Fruit fly (Drosophila melanogaster): ENCODE results near the gene RpL6.

The RpL6 gene

dm6 chr3R:31590281-31590680 lies 5.7 kb downstream of the RpL6 start, which contains the start of gene CG1638:
TSS of gene CG1638 (plus strand) at chr3R:31590581.
- no peak for TF ChIP-seq Snoo (tag; optimal IDR thresholded peaks at IDR 0.05)
- TF ChIP-seq rn (GFP tag; IDR thresholded peaks at IDR 0.05) = no peak
- no peak for TF ChIP-seq CG8159 (tag; optimal IDR thresholded peaks at IDR 0.05)
- TF ChIP-seq CG9948 (tag; optimal IDR thresholded peaks at IDR 0.05) = no peak
- no peak for TF ChIP-seq D1 (tag; optimal IDR thresholded peaks at IDR 0.05)
- TF ChIP-seq CG15710 (tag; optimal IDR thresholded peaks at IDR 0.05) = no peak
- no peak for TF ChIP-seq CG12605 (GFP tag; IDR thresholded peaks at IDR 0.05)
- no peak for TF ChIP-seq EcR (GFP tag; optimal IDR thresholded peaks at IDR 0.05)
- TF ChIP-seq CG10348 (GFP tag; IDR thresholded peaks at IDR 0.05) = no peak
- no peak for TF ChIP-seq CG4496 (GFP tag; IDR thresholded peaks at IDR 0.05)
- no peak for TF ChIP-seq CG8301 (tag; optimal IDR thresholded peaks at IDR 0.05)
- TF ChIP-seq CG34367 (tag; optimal IDR thresholded peaks at IDR 0.05) = no peak
- no peak for TF ChIP-seq CG17806 (tag; optimal IDR thresholded peaks at IDR 0.05)
- TF ChIP-seq fd96Ca (GFP tag; IDR thresholded peaks at IDR 0.05) = no peak
- TF ChIP-seq gl (tag; optimal IDR thresholded peaks at IDR 0.05) = no peak
- TF ChIP-seq CG14655 (GFP tag; optimal IDR thresholded peaks at IDR 0.05) = no peak
- no peak for TF ChIP-seq Pif1A (GFP tag; optimal IDR thresholded peaks at IDR 0.05)

- TF ChIP-seq Pif1A (GFP tag; optimal IDR thresholded peaks at IDR 0.05) (no peak), D1 (tag; optimal IDR thresholded peaks at IDR 0.05) (no peak), Ets98B (GFP tag; IDR thresholded peaks at IDR 0.05) (peak; percentile 100), CG32121 (GFP tag; IDR thresholded peaks at IDR 0.05) (peak; percentile 100), EcR (GFP tag; optimal IDR thresholded peaks at IDR 0.05) (peak; percentile 49), gl (tag; optimal IDR thresholded peaks at IDR 0.05) (peak; percentile 92), CG14655 (GFP tag; optimal IDR thresholded peaks at IDR 0.05) (peak; percentile 99), CG8301 (tag; optimal IDR thresholded peaks at IDR 0.05) (peak; percentile 100), CG10348 (GFP tag; IDR thresholded peaks at IDR 0.05) (peak; percentile 97), CG13204 (GFP tag; optimal IDR thresholded peaks at IDR 0.05) (no peak), CG9948 (tag; optimal IDR thresholded peaks at IDR 0.05) (peak; percentile 97), CG8159 (tag; optimal IDR thresholded peaks at IDR 0.05) (peak; percentile 97), Snoo (tag; optimal IDR thresholded peaks at IDR 0.05) (peak; percentile 98), CG15710 (tag; optimal IDR thresholded peaks at IDR 0.05) (peak; percentile 98), Pif1B (GFP tag; optimal IDR thresholded peaks at IDR 0.05) (peak; percentile 97), CG17806 (tag; optimal IDR thresholded peaks at IDR 0.05) (peak; percentile 98), fd96Ca (GFP tag; IDR thresholded peaks at IDR 0.05) (peak; percentile 98), CG4496 (GFP tag; IDR thresholded peaks at IDR 0.05) (peak; percentile 100), rn (GFP tag; IDR thresholded peaks at IDR 0.05) (peak; percentile 98), CG34367 (tag; optimal IDR thresholded peaks at IDR 0.05) (peak; percentile 97), CG12605 (GFP tag; IDR thresholded peaks at IDR 0.05) (peak; percentile 100)
Measured at dm6 chr3R:31588374-31588773, 7.6 kb downstream of the RpL6 start, which contains the start of gene CG1635. TSS of gene CG1635 (plus strand) at chr3R:31588673.

DNA sequence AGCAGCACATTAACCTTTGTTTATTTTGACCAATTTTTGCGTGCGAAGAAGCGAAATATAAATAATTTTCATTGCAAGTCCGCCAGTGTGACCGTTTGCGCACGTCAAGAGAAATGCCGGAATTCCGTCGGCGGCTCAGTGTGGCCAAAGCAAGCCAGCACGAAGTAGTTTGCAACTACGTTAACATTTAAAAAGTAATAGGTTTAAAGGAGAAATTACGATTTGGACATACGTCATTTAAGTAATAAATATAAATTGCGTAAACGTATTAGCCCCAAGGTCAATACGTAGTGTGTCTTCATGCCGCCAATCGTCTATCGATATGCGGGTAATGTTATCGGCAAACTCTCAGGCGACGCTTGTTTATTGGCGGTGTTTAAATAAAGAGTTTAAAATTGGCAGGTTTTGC lies 15.4 kb downstream of the RpL6 start, which contains the start of the genes pygo and rod:
Gene pygo (minus strand): TSS at position 114 of the 409 bp plus-strand sequence.
Gene rod (plus strand): TSS at position 366 of the 409 bp plus-strand sequence.
- TF ChIP-seq CG8159 (tag; optimal IDR thresholded peaks at IDR 0.05) (peak; percentile 26), CG8301 (tag; optimal IDR thresholded peaks at IDR 0.05) (no peak)

dm6 chr3R:31580032-31580431 lies 16.0 kb downstream of the RpL6 start:
- TF ChIP-seq CG17806 (tag; optimal IDR thresholded peaks at IDR 0.05) (no peak), Snoo (tag; optimal IDR thresholded peaks at IDR 0.05) (no peak), CG14655 (GFP tag; optimal IDR thresholded peaks at IDR 0.05) (no peak), CG8301 (tag; optimal IDR thresholded peaks at IDR 0.05) (no peak), gl (tag; optimal IDR thresholded peaks at IDR 0.05) (no peak), rn (GFP tag; IDR thresholded peaks at IDR 0.05) (no peak), CG34367 (tag; optimal IDR thresholded peaks at IDR 0.05) (no peak), EcR (GFP tag; optimal IDR thresholded peaks at IDR 0.05) (no peak), CG12605 (GFP tag; IDR thresholded peaks at IDR 0.05) (no peak)

dm6 chr3R:31577351-31577750 lies 18.7 kb downstream of the RpL6 start:
- TF ChIP-seq gl (tag; optimal IDR thresholded peaks at IDR 0.05) (no peak), fd96Ca (GFP tag; IDR thresholded peaks at IDR 0.05) (no peak), CG4496 (GFP tag; IDR thresholded peaks at IDR 0.05) (no peak), Ets98B (GFP tag; IDR thresholded peaks at IDR 0.05) (no peak), CG10348 (GFP tag; IDR thresholded peaks at IDR 0.05) (no peak), CG9948 (tag; optimal IDR thresholded peaks at IDR 0.05) (no peak), D1 (tag; optimal IDR thresholded peaks at IDR 0.05) (no peak), CG14655 (GFP tag; optimal IDR thresholded peaks at IDR 0.05) (no peak)

DNA sequence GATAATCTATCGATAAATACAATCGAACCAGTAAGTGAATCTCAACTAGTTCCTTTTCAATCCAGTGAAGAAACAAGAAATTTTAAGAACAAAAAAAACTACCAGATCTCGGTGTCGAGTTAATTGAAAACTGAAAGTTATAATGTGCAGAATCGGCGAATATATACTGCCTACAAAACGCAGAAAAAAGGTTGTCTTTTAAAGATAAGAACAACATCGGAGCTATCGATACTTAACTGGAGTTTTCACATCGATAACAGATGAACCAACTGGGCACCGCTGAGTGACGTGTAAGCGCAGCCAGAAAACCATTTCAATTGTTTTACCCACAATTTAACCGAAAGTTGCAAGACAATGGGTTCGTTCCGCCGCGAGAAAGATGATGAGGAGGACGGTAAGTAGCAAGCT lies 24.1 kb downstream of the RpL6 start, which contains the start of gene gammaCOP:
Gene gammaCOP (plus strand): TSS at position 259 of the 408 bp plus-strand sequence.
- TF ChIP-seq EcR (GFP tag; optimal IDR thresholded peaks at IDR 0.05) = no peak

DNA sequence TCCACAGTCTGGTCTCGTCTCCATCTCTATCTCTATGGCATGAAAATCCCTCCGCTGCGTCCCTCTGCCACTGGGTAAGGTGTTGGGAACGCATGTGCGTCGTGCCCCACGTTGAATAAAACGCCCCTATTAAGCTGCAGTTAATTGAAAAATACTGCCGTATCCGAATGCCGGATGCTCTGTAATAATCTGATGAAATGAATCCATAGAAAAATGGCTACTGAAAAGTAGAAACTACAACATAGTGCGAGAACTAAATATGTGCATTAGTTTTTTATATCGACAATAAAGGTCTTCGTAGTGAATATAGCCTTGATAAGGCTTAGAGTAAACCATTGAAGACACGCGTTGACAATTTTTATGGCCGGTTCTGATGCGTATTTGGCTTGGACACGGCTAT lies 29.3 kb downstream of the RpL6 start:
- TF ChIP-seq CG8159 (tag; optimal IDR thresholded peaks at IDR 0.05) = peak; percentile 76
- TF ChIP-seq fd96Ca (GFP tag; IDR thresholded peaks at IDR 0.05) = peak; percentile 89
- TF ChIP-seq Pif1B (GFP tag; optimal IDR thresholded peaks at IDR 0.05) = peak; percentile 83
- TF ChIP-seq CG17806 (tag; optimal IDR thresholded peaks at IDR 0.05) = peak; percentile 80
- peak; percentile 85 for TF ChIP-seq CG14655 (GFP tag; optimal IDR thresholded peaks at IDR 0.05)
- TF ChIP-seq EcR (GFP tag; optimal IDR thresholded peaks at IDR 0.05) = no peak
- TF ChIP-seq CG12605 (GFP tag; IDR thresholded peaks at IDR 0.05) = peak; percentile 72
- TF ChIP-seq Ets98B (GFP tag; IDR thresholded peaks at IDR 0.05) = peak; percentile 84
- TF ChIP-seq rn (GFP tag; IDR thresholded peaks at IDR 0.05) = peak; percentile 70
- TF ChIP-seq CG9948 (tag; optimal IDR thresholded peaks at IDR 0.05) = peak; percentile 79
- TF ChIP-seq CG8301 (tag; optimal IDR thresholded peaks at IDR 0.05) = peak; percentile 83
- TF ChIP-seq CG10348 (GFP tag; IDR thresholded peaks at IDR 0.05) = no peak
- TF ChIP-seq gl (tag; optimal IDR thresholded peaks at IDR 0.05) = peak; percentile 67
- TF ChIP-seq Snoo (tag; optimal IDR thresholded peaks at IDR 0.05) = no peak
- peak; percentile 71 for TF ChIP-seq CG34367 (tag; optimal IDR thresholded peaks at IDR 0.05)
- TF ChIP-seq D1 (tag; optimal IDR thresholded peaks at IDR 0.05) = no peak
- peak; percentile 71; the same call in 1 of the 2 replicates for TF ChIP-seq CG32121 (GFP tag; IDR thresholded peaks at IDR 0.05)
- peak; percentile 84 for TF ChIP-seq CG4496 (GFP tag; IDR thresholded peaks at IDR 0.05)
- peak; percentile 68 for TF ChIP-seq CG13204 (GFP tag; optimal IDR thresholded peaks at IDR 0.05)
- peak; percentile 82 for TF ChIP-seq CG15710 (tag; optimal IDR thresholded peaks at IDR 0.05)
- peak; percentile 84 for TF ChIP-seq Pif1A (GFP tag; optimal IDR thresholded peaks at IDR 0.05)
